Worm (Caenorhabditis elegans): ENCODE measurements around the gene catp-7.

- no peak for TF ChIP-seq him-1 (tag; optimal IDR thresholded peaks at IDR 0.05)
- peak; percentile 28 for TF ChIP-seq W03F9.2 (tag; optimal IDR thresholded peaks at IDR 0.05)
- TF ChIP-seq dao-5 (tag; optimal IDR thresholded peaks at IDR 0.05), result no peak
Observed at ce11 chrIV:8611886-8612542, 26.2 kb downstream of the catp-7 start, which contains the start of the genes F42A9.17 and cyp-33E2.
